Worm (Caenorhabditis elegans): ENCODE results near the gene C01F1.6.
A peak's percentile ranks its signal among the peaks of the same experiment; 100 is the strongest.

DNA sequence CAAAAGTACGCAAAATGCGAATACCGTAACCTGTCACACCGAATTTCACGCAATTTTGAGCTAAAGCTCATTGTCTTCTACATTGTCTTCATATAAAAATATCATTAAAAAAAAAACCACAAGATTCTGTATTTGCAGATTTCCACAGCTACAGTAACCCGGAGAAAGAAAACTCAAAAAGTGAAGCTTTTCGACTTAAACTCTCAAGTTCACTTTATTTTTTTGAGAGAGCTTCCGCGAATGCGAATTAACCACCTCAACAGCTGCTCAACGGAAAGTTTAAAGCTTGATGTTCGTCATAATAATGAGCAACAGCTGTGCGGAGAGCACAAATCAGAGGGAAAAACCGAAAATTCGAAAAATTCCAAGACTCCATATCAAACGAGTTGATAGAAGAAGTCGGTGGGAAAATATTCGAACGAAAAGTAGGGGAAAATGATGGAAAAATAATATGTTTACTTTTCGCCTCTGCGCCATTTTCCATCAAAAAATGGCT is 5.1 kb upstream of the C01F1.6 start:
- TF ChIP-seq lin-14 (GFP tag; optimal IDR thresholded peaks at IDR 0.05): peak; percentile 18
- TF ChIP-seq skn-1 (tag; optimal IDR thresholded peaks at IDR 0.05): no peak
- no peak for TF ChIP-seq snpc-4 (tag; optimal IDR thresholded peaks at IDR 0.05)
- TF ChIP-seq lin-15B (tag; optimal IDR thresholded peaks at IDR 0.05): no peak
- no peak for TF ChIP-seq mep-1 (tag; optimal IDR thresholded peaks at IDR 0.05)
- TF ChIP-seq ceh-82 (tag; optimal IDR thresholded peaks at IDR 0.05): no peak
- TF ChIP-seq aha-1 (tag; optimal IDR thresholded peaks at IDR 0.05): no peak

Measured in whole organism, L1 larva.